Fruit fly (Drosophila melanogaster) whole organism, embryonic: ENCODE measurements around the gene Acp29AB.
A peak's percentile ranks its signal among the peaks of the same experiment; 100 is the strongest.

Experiments used
- CG10274 ChIP-seq: fragments of 200-800 bp; sonication (Bioruptor generic); optimal IDR thresholded peaks from 3 replicates; lab custom pipeline; 2017; ENCODE audit warnings: missing biosample characterization, mild to moderate bottlenecking, missing genetic modification characterization
- CG10366 ChIP-seq: fragments of 200-800 bp; sonication (Bioruptor generic); IDR thresholded peaks from 2 replicates; pipeline ENCODE4 v1.3.6; 2022; ENCODE audit warnings: missing biosample characterization, missing genetic modification characterization
- CG10565 ChIP-seq: fragments of 200-800 bp; sonication (Bioruptor generic); optimal IDR thresholded peaks from 3 replicates; lab custom pipeline; 2016; ENCODE audit warnings: missing biosample characterization, mild to moderate bottlenecking, missing genetic modification characterization
- CG10979 ChIP-seq: fragments of 200-800 bp; sonication (Bioruptor generic); optimal IDR thresholded peaks from 2 replicates; lab custom pipeline; 2018; ENCODE audit warnings: missing biosample characterization, mild to moderate bottlenecking, missing genetic modification characterization, moderate library complexity
- CG11085 ChIP-seq: fragments of 200-800 bp; sonication (Bioruptor generic); IDR thresholded peaks from 2 replicates; pipeline ENCODE4 v1.3.6; 2022; ENCODE audit warnings: missing biosample characterization, missing genetic modification characterization
- CG11398 ChIP-seq: fragments of 200-800 bp; sonication (Bioruptor generic); optimal IDR thresholded peaks from 2 replicates; lab custom pipeline; 2016; ENCODE audit warnings: missing biosample characterization, missing genetic modification characterization
- CG11456 ChIP-seq: fragments of 200-800 bp; sonication (Bioruptor generic); IDR thresholded peaks from 3 replicates; pipeline ENCODE4 v1.3.6; 2022; ENCODE audit warnings: missing biosample characterization, missing genetic modification characterization
- CG11560 ChIP-seq: fragments of 200-800 bp; sonication (Bioruptor generic); IDR thresholded peaks from 3 replicates; pipeline ENCODE4 v1.3.6; 2022; ENCODE audit warnings: missing biosample characterization, missing genetic modification characterization
- CG12299 ChIP-seq: fragments of 200-800 bp; sonication (Bioruptor generic); optimal IDR thresholded peaks from 2 replicates; lab custom pipeline; 2018; ENCODE audit warnings: missing biosample characterization, mild to moderate bottlenecking, missing genetic modification characterization
- CG12769 ChIP-seq: fragments of 200-800 bp; sonication (Bioruptor generic); optimal IDR thresholded peaks from 2 replicates; lab custom pipeline; 2019; ENCODE audit warnings: missing biosample characterization, mild to moderate bottlenecking, missing genetic modification characterization, moderate library complexity
- CG13424 ChIP-seq: fragments of 200-800 bp; sonication (Bioruptor generic); optimal IDR thresholded peaks from 2 replicates; lab custom pipeline; 2019; ENCODE audit warnings: missing biosample characterization, mild to moderate bottlenecking, missing genetic modification characterization, moderate library complexity
- CG14441 ChIP-seq: fragments of 200-800 bp; sonication (Bioruptor generic); IDR thresholded peaks from 2 replicates; pipeline ENCODE4 v1.3.6; 2022; ENCODE audit warnings: missing biosample characterization, missing genetic modification characterization
- CG16863 ChIP-seq: fragments of 200-800 bp; sonication (Bioruptor generic); optimal IDR thresholded peaks from 3 replicates; lab custom pipeline; 2016; ENCODE audit warnings: missing biosample characterization, missing genetic modification characterization
- CG18011 ChIP-seq: fragments of 200-800 bp; sonication (Bioruptor generic); optimal IDR thresholded peaks from 2 replicates; lab custom pipeline; 2017; ENCODE audit warnings: missing biosample characterization, missing genetic modification characterization, mild to moderate bottlenecking, moderate library complexity, missing genotype
- CG18262 ChIP-seq: fragments of 200-800 bp; optimal IDR thresholded peaks from 3 replicates; lab custom pipeline; 2019; ENCODE audit warnings: missing biosample characterization, mild to moderate bottlenecking, missing genetic modification characterization, moderate library complexity
- CG1832 ChIP-seq: fragments of 200-800 bp; sonication (Bioruptor generic); optimal IDR thresholded peaks from 2 replicates; lab custom pipeline; 2017; ENCODE audit warnings: missing biosample characterization, mild to moderate bottlenecking, missing genetic modification characterization, inconsistent platforms
- CG18476 ChIP-seq: fragments of 200-800 bp; sonication (Bioruptor generic); optimal IDR thresholded peaks from 2 replicates; lab custom pipeline; 2016; ENCODE audit warnings: missing biosample characterization, mild to moderate bottlenecking, missing genetic modification characterization
- CG2875 ChIP-seq: fragments of 200-800 bp; sonication (Bioruptor generic); optimal IDR thresholded peaks from 2 replicates; lab custom pipeline; 2017; ENCODE audit warnings: missing biosample characterization, mild to moderate bottlenecking, missing genetic modification characterization, missing genetic modification reagents
- CG2889 ChIP-seq: fragments of 200-800 bp; sonication (Bioruptor generic); IDR thresholded peaks from 3 replicates; pipeline ENCODE4 v1.3.6; 2022; ENCODE audit warnings: missing biosample characterization, missing genetic modification characterization
- CG30431 ChIP-seq: fragments of 200-800 bp; sonication (Bioruptor generic); optimal IDR thresholded peaks from 2 replicates; lab custom pipeline; 2017; ENCODE audit warnings: missing biosample characterization, missing genetic modification characterization
- CG32772 ChIP-seq: fragments of 200-800 bp; sonication (Bioruptor generic); IDR thresholded peaks from 2 replicates; pipeline ENCODE4 v1.3.6; 2022; ENCODE audit warnings: missing biosample characterization, missing genetic modification characterization
- CG3281 ChIP-seq: fragments of 200-800 bp; sonication (Bioruptor generic); optimal IDR thresholded peaks from 3 replicates; lab custom pipeline; 2017; ENCODE audit warnings: missing biosample characterization, mild to moderate bottlenecking, missing genetic modification characterization
- CG4424 ChIP-seq: fragments of 200-800 bp; sonication (Bioruptor generic); optimal IDR thresholded peaks from 3 replicates; lab custom pipeline; 2016; ENCODE audit warnings: missing biosample characterization, missing genetic modification characterization
- CG4730 ChIP-seq: fragments of 200-800 bp; sonication (Bioruptor generic); IDR thresholded peaks from 2 replicates; pipeline ENCODE4 v1.3.6; 2022; ENCODE audit warnings: missing biosample characterization, missing genetic modification characterization
- CG8290 ChIP-seq, 3 experiments: fragments of 200-800 bp; sonication (Bioruptor generic); optimal IDR thresholded peaks; 2 replicates each; lab custom pipeline; 2016 to 2019; ENCODE audit warnings: missing biosample characterization in 3 of 3, missing genetic modification characterization in 3 of 3, mild to moderate bottlenecking in 2 of 3, moderate library complexity in 1 of 3
- CG8924 ChIP-seq: fragments of 200-800 bp; optimal IDR thresholded peaks from 3 replicates; lab custom pipeline; 2019; ENCODE audit warnings: missing biosample characterization, mild to moderate bottlenecking, missing genetic modification characterization, moderate library complexity
- CG8944 ChIP-seq: fragments of 200-800 bp; sonication (Bioruptor generic); optimal IDR thresholded peaks from 3 replicates; lab custom pipeline; 2016; ENCODE audit warnings: missing biosample characterization, missing genetic modification characterization
- Deaf1 ChIP-seq: fragments of 200-800 bp; optimal IDR thresholded peaks from 3 replicates; lab custom pipeline; 2019; ENCODE audit warnings: missing biosample characterization, mild to moderate bottlenecking, missing genetic modification characterization, moderate library complexity
- Elba2 ChIP-seq: fragments of 200-800 bp; sonication (Bioruptor generic); optimal IDR thresholded peaks from 3 replicates; lab custom pipeline; 2016; ENCODE audit warnings: missing biosample characterization, missing genetic modification characterization
- Hey ChIP-seq: fragments of 200-800 bp; sonication (Bioruptor generic); optimal IDR thresholded peaks from 3 replicates; lab custom pipeline; 2018; ENCODE audit warnings: missing biosample characterization, mild to moderate bottlenecking, missing genetic modification characterization
- Hr51 ChIP-seq, 2 experiments: fragments of 200-800 bp; sonication (Bioruptor generic); optimal IDR thresholded peaks; 2 replicates in 1 of 2; 3 replicates in 1 of 2; lab custom pipeline; 2016 to 2018; ENCODE audit warnings: missing biosample characterization in 2 of 2, missing genetic modification characterization in 2 of 2, mild to moderate bottlenecking in 1 of 2, moderate library complexity in 1 of 2
- NFAT ChIP-seq: fragments of 200-800 bp; sonication (Bioruptor generic); IDR thresholded peaks from 2 replicates; pipeline ENCODE4 v1.3.6; 2022; ENCODE audit warnings: missing biosample characterization, missing genetic modification characterization
- Sry-β ChIP-seq: fragments of 200-800 bp; sonication (Bioruptor generic); optimal IDR thresholded peaks from 2 replicates; lab custom pipeline; 2018; ENCODE audit warnings: missing biosample characterization, mild to moderate bottlenecking, missing genetic modification characterization, moderate library complexity
- Sry-δ ChIP-seq: fragments of 200-800 bp; sonication (Bioruptor generic); optimal IDR thresholded peaks from 2 replicates; lab custom pipeline; 2016; ENCODE audit warnings: missing biosample characterization, missing genetic modification characterization
- al ChIP-seq: fragments of 200-800 bp; sonication (Bioruptor generic); IDR thresholded peaks from 2 replicates; pipeline ENCODE4 v1.3.6; 2022; ENCODE audit warnings: missing biosample characterization, missing genetic modification characterization
- ato ChIP-seq: fragments of 200-800 bp; sonication (Bioruptor generic); IDR thresholded peaks from 2 replicates; pipeline ENCODE4 v1.3.6; 2022; ENCODE audit warnings: missing biosample characterization, missing genetic modification characterization; ENCODE audit not compliant: partially characterized antibody
- cas ChIP-seq: fragments of 200-800 bp; sonication (Bioruptor generic); IDR thresholded peaks from 2 replicates; pipeline ENCODE4 v1.3.6; 2022; ENCODE audit warnings: missing biosample characterization, missing genetic modification characterization
- caup ChIP-seq: fragments of 200-800 bp; sonication (Bioruptor generic); optimal IDR thresholded peaks from 3 replicates; lab custom pipeline; 2017; ENCODE audit warnings: missing biosample characterization, mild to moderate bottlenecking, missing genetic modification characterization, moderate library complexity; ENCODE audit not compliant: severe bottlenecking
- danr ChIP-seq: fragments of 200-800 bp; sonication (Bioruptor generic); IDR thresholded peaks from 2 replicates; pipeline ENCODE4 v1.3.6; 2022; ENCODE audit warnings: missing biosample characterization, missing genetic modification characterization
- ham ChIP-seq: fragments of 200-800 bp; sonication (Bioruptor generic); IDR thresholded peaks from 2 replicates; pipeline ENCODE4 v1.3.6; 2022; ENCODE audit warnings: missing biosample characterization, missing genetic modification characterization
- jumu ChIP-seq: fragments of 200-800 bp; sonication (Bioruptor generic); optimal IDR thresholded peaks from 3 replicates; lab custom pipeline; 2016; ENCODE audit warnings: missing biosample characterization, missing genetic modification characterization
- klu ChIP-seq: fragments of 200-800 bp; sonication (Bioruptor generic); IDR thresholded peaks from 2 replicates; pipeline ENCODE4 v1.3.6; 2022; ENCODE audit warnings: missing biosample characterization, missing genetic modification characterization
- otp ChIP-seq: fragments of 200-800 bp; sonication (Bioruptor generic); IDR thresholded peaks from 3 replicates; pipeline ENCODE4, ENCODE4 v1.3.6; 2022; ENCODE audit warnings: missing biosample characterization, missing genetic modification characterization
- peb ChIP-seq: fragments of 200-800 bp; sonication (Bioruptor generic); IDR thresholded peaks from 2 replicates; pipeline ENCODE4 v1.3.6; 2022; ENCODE audit warnings: missing biosample characterization, missing genetic modification characterization
- pfk ChIP-seq: fragments of 200-800 bp; sonication (Bioruptor generic); optimal IDR thresholded peaks from 2 replicates; lab custom pipeline; 2018; ENCODE audit warnings: missing biosample characterization, mild to moderate bottlenecking, missing genetic modification characterization, moderate library complexity
- pros ChIP-seq: fragments of 200-800 bp; sonication (Bioruptor generic); optimal IDR thresholded peaks from 3 replicates; lab custom pipeline; 2019; ENCODE audit warnings: missing biosample characterization, mild to moderate bottlenecking, missing genetic modification characterization, moderate library complexity
- sens-2 ChIP-seq: fragments of 200-800 bp; sonication (Bioruptor generic); IDR thresholded peaks from 2 replicates; pipeline ENCODE4 v1.3.6; 2022; ENCODE audit warnings: missing biosample characterization, missing genetic modification characterization
- tap ChIP-seq: fragments of 200-800 bp; optimal IDR thresholded peaks from 3 replicates; lab custom pipeline; 2019; ENCODE audit warnings: missing biosample characterization, mild to moderate bottlenecking, missing genetic modification characterization, moderate library complexity
- tll ChIP-seq, 2 experiments: fragments of 200-800 bp in 1 of 2; fragments of >200 bp in 1 of 2; sonication (Bioruptor generic) in 1 of 2; optimal IDR thresholded peaks; 2 replicates each; lab custom pipeline; 2017 to 2019; ENCODE audit warnings: missing biosample characterization in 2 of 2, missing genetic modification characterization in 2 of 2, mild to moderate bottlenecking in 1 of 2, moderate library complexity in 1 of 2

Acp29AB gene

dm6 chr2L:8384108-8384601 lies 8.9 kb downstream of the Acp29AB start, which contains the start of the genes Dad1 and CG13384 (continued):
- TF ChIP-seq sens-2 = no peak
- peak; percentile 78 for TF ChIP-seq pros
- TF ChIP-seq Deaf1 (tag; lab: Kevin White, UChicago) = peak; percentile 79
- TF ChIP-seq CG10366 (GFP tag; lab: Robert Waterston, UW) = peak; percentile 87
- peak; percentile 97 for TF ChIP-seq CG8924 (tag; lab: Kevin White, UChicago)
- TF ChIP-seq Hr51 (GFP tag; optimal IDR thresholded peaks at IDR 0.05; lab: Kevin White, UChicago) = peak; percentile 75 to 94
- peak; percentile 91 for TF ChIP-seq CG4730 (GFP tag; lab: Robert Waterston, UW)
- TF ChIP-seq CG8944 = peak; percentile 39
- peak; percentile 69 for TF ChIP-seq CG30431
- TF ChIP-seq ham = peak; percentile 74; the same call in 1 of the 2 replicates
- TF ChIP-seq klu (GFP tag; lab: Robert Waterston, UW) = peak; percentile 89
- peak; percentile 49 for TF ChIP-seq Sry-δ
- 0 out of 3 replicates have a peak, but pooled peaks have one; percentile 55 for TF ChIP-seq otp
- TF ChIP-seq CG2875 (GFP tag; lab: Kevin White, UChicago) = peak; percentile 66
- TF ChIP-seq CG10565 (GFP tag; lab: Kevin White, UChicago) = peak; percentile 38
- peak; percentile 85 for TF ChIP-seq CG18476 (GFP tag; lab: Kevin White, UChicago)
- TF ChIP-seq tap (tag; lab: Kevin White, UChicago) = peak; percentile 90
- peak; percentile 69 for TF ChIP-seq Elba2 (GFP tag; lab: Kevin White, UChicago)
- no peak; the same call in none of the 3 replicates for TF ChIP-seq CG11456 (GFP tag; lab: Robert Waterston, UW)
- peak; percentile 28 for TF ChIP-seq CG16863 (GFP tag; lab: Kevin White, UChicago)
- TF ChIP-seq CG11085 = peak; percentile 91
- TF ChIP-seq CG18262 (tag; lab: Kevin White, UChicago) = peak; percentile 94
- TF ChIP-seq pfk = peak; percentile 52
- peak; percentile 6 for TF ChIP-seq CG12769 (tag; lab: Kevin White, UChicago)
- peak; percentile 76 for TF ChIP-seq CG8290 (GFP tag; optimal IDR thresholded peaks at IDR 0.05; lab: Kevin White, UChicago)
- peak in 1 of 2 experiments; percentile 36 for TF ChIP-seq CG8290 (tag; optimal IDR thresholded peaks at IDR 0.05; lab: Kevin White, UChicago)
- peak; percentile 44 for TF ChIP-seq Sry-β
- no peak for TF ChIP-seq jumu (GFP tag; lab: Kevin White, UChicago)
- TF ChIP-seq CG3281 (GFP tag; lab: Kevin White, UChicago) = peak; percentile 95
- TF ChIP-seq CG4424 = peak; percentile 92
- peak; percentile 95 for TF ChIP-seq al (GFP tag; lab: Robert Waterston, UW)
- TF ChIP-seq CG32772 (GFP tag; lab: Robert Waterston, UW) = peak; percentile 93
- TF ChIP-seq CG2889 = peak; percentile 84
- no peak for TF ChIP-seq CG1832 (GFP tag; lab: Kevin White, UChicago)
- peak; percentile 96 for TF ChIP-seq CG13424 (tag; lab: Kevin White, UChicago)
- TF ChIP-seq CG11560 (tag; lab: Robert Waterston, UW) = peak; percentile 82
- TF ChIP-seq CG12299 (tag; lab: Kevin White, UChicago) = peak; percentile 93
- peak; percentile 84 for TF ChIP-seq cas (GFP tag; lab: Robert Waterston, UW)
- peak in 1 of 2 experiments; percentile 50 for TF ChIP-seq tll (GFP tag; optimal IDR thresholded peaks at IDR 0.05; lab: Kevin White, UChicago)
- TF ChIP-seq CG10274 (GFP tag; lab: Kevin White, UChicago) = peak; percentile 50
- TF ChIP-seq danr = peak; percentile 89
- peak; percentile 85 for TF ChIP-seq peb (GFP tag; lab: Robert Waterston, UW)
- TF ChIP-seq CG18011 = peak; percentile 78
- peak; percentile 89 for TF ChIP-seq caup (GFP tag; lab: Kevin White, UChicago)
- TF ChIP-seq CG10979 (tag; lab: Kevin White, UChicago) = peak; percentile 90
- TF ChIP-seq Hey (tag; lab: Kevin White, UChicago) = no peak
- peak; percentile 81 for TF ChIP-seq NFAT (GFP tag; lab: Robert Waterston, UW)
- 0 out of 2 replicates have a peak, but pooled peaks have one; percentile 23 for TF ChIP-seq ato (GFP tag; lab: Robert Waterston, UW)
- TF ChIP-seq CG14441 (GFP tag; lab: Robert Waterston, UW) = peak; percentile 87
- no peak for TF ChIP-seq CG11398 (GFP tag; lab: Kevin White, UChicago)
